Worm (Caenorhabditis elegans) whole organism, L2 larva: ENCODE measurements around the gene F37B12.3.
A peak's percentile ranks its signal among the peaks of the same experiment; 100 is the strongest.

Source experiments
- C34F6.9 ChIP-seq: fragments of 150-350 bp; optimal IDR thresholded peaks from 2 replicates; lab custom pipeline; 2014; ENCODE audit warnings: missing biosample characterization, missing genetic modification characterization
- F13H6.1 ChIP-seq: sonication (generic microtip); optimal IDR thresholded peaks from 2 replicates; lab custom pipeline; 2016; ENCODE audit warnings: missing genetic modification characterization, missing compliant biosample characterization
- R02D3.7 ChIP-seq: fragments of 150-350 bp; optimal IDR thresholded peaks from 2 replicates; lab custom pipeline; 2014; ENCODE audit warnings: missing biosample characterization, missing genetic modification characterization
- ZK546.5 ChIP-seq: sonication (generic microtip); optimal IDR thresholded peaks from 2 replicates; lab custom pipeline; 2017; ENCODE audit warnings: missing biosample characterization, missing genetic modification characterization
- aly-2 ChIP-seq: fragments of 150-350 bp; optimal IDR thresholded peaks from 2 replicates; lab custom pipeline; 2014; ENCODE audit warnings: missing biosample characterization, missing genetic modification characterization
- ama-1 ChIP-seq: fragments of 150-350 bp; optimal IDR thresholded peaks from 2 replicates; lab custom pipeline; 2018; ENCODE audit warnings: inconsistent platforms
- blmp-1 ChIP-seq: sonication (generic microtip); optimal IDR thresholded peaks from 2 replicates; lab custom pipeline; 2017; ENCODE audit warnings: missing genetic modification characterization, mild to moderate bottlenecking, missing compliant biosample characterization, antibody characterized with exemption, moderate library complexity; ENCODE audit not compliant: insufficient read depth
- ceh-16 ChIP-seq: fragments of 150-350 bp; optimal IDR thresholded peaks from 2 replicates; lab custom pipeline; 2014; ENCODE audit warnings: missing biosample characterization, missing genetic modification characterization
- ceh-82 ChIP-seq: fragments of 150-350 bp; optimal IDR thresholded peaks from 2 replicates; lab custom pipeline; 2014; ENCODE audit warnings: missing biosample characterization, missing genetic modification characterization
- crh-2 ChIP-seq: sonication (generic microtip); optimal IDR thresholded peaks from 2 replicates; lab custom pipeline; 2017; ENCODE audit warnings: missing biosample characterization, missing genetic modification characterization
- dmd-4 ChIP-seq: sonication (generic microtip); optimal IDR thresholded peaks from 2 replicates; lab custom pipeline; 2017; ENCODE audit warnings: missing biosample characterization, missing genetic modification characterization
- egl-27 ChIP-seq: sonication (generic microtip); optimal IDR thresholded peaks from 3 replicates; lab custom pipeline; 2017; ENCODE audit warnings: missing biosample characterization, missing genetic modification reagents, missing genetic modification characterization
- elt-1 ChIP-seq: fragments of 150-350 bp; optimal IDR thresholded peaks from 2 replicates; lab custom pipeline; 2014; ENCODE audit warnings: missing biosample characterization, missing genetic modification characterization
- elt-3 ChIP-seq: sonication (generic microtip); optimal IDR thresholded peaks from 2 replicates; lab custom pipeline; 2017; ENCODE audit warnings: missing biosample characterization, missing genetic modification characterization
- fos-1 ChIP-seq: fragments of 150-350 bp; optimal IDR thresholded peaks from 2 replicates; lab custom pipeline; 2014; ENCODE audit warnings: missing biosample characterization, missing genetic modification characterization
- gmeb-1 ChIP-seq: fragments of 150-350 bp; optimal IDR thresholded peaks from 2 replicates; lab custom pipeline; 2014; ENCODE audit warnings: missing biosample characterization, missing genetic modification characterization
- lin-11 ChIP-seq: fragments of 150-350 bp; sonication (generic microtip); optimal IDR thresholded peaks from 2 replicates; lab custom pipeline; 2014; ENCODE audit warnings: missing biosample characterization, missing genetic modification characterization, inconsistent platforms, mixed read lengths
- lin-39 ChIP-seq: fragments of 150-350 bp; optimal IDR thresholded peaks from 2 replicates; lab custom pipeline; 2014; ENCODE audit warnings: missing biosample characterization, missing genetic modification reagents, missing genetic modification characterization
- lsy-2 ChIP-seq, 2 experiments: fragments of 150-350 bp in 1 of 2; sonication (generic microtip) in 1 of 2; optimal IDR thresholded peaks; 2 replicates each; lab custom pipeline; 2014 to 2017; ENCODE audit warnings: missing biosample characterization in 2 of 2, missing genetic modification characterization in 2 of 2
- mdl-1 ChIP-seq, 2 experiments: fragments of 150-350 bp in 1 of 2; sonication (generic microtip) in 1 of 2; optimal IDR thresholded peaks; 2 replicates each; lab custom pipeline; 2017; ENCODE audit warnings: missing biosample characterization in 2 of 2, missing genetic modification characterization in 2 of 2
- nhr-21 ChIP-seq: fragments of 150-350 bp; optimal IDR thresholded peaks from 2 replicates; lab custom pipeline; 2014; ENCODE audit warnings: missing biosample characterization, missing genetic modification characterization
- nhr-23 ChIP-seq: fragments of 150-350 bp; optimal IDR thresholded peaks from 2 replicates; lab custom pipeline; 2014; ENCODE audit warnings: missing biosample characterization, missing genetic modification reagents, missing genetic modification characterization
- nhr-25 ChIP-seq: fragments of 150-350 bp; sonication (generic microtip); optimal IDR thresholded peaks from 3 replicates; lab custom pipeline; 2014; ENCODE audit warnings: missing biosample characterization, missing genetic modification characterization
- nhr-6 ChIP-seq: fragments of 150-350 bp; optimal IDR thresholded peaks from 2 replicates; lab custom pipeline; 2014; ENCODE audit warnings: missing biosample characterization, missing genetic modification characterization
- nhr-77 ChIP-seq: fragments of 150-350 bp; optimal IDR thresholded peaks from 2 replicates; lab custom pipeline; 2014; ENCODE audit warnings: missing biosample characterization, missing genetic modification characterization
- peb-1 ChIP-seq: fragments of 150-350 bp; optimal IDR thresholded peaks from 2 replicates; lab custom pipeline; 2014; ENCODE audit warnings: missing biosample characterization, missing genetic modification characterization
- sem-4 ChIP-seq: fragments of 150-350 bp; optimal IDR thresholded peaks from 2 replicates; lab custom pipeline; 2014; ENCODE audit warnings: missing biosample characterization, missing genetic modification reagents, missing genetic modification characterization
- skn-1 ChIP-seq: sonication (generic microtip); optimal IDR thresholded peaks from 2 replicates; lab custom pipeline; 2017; ENCODE audit warnings: missing biosample characterization, missing genetic modification characterization
- sma-3 ChIP-seq: sonication (generic microtip); optimal IDR thresholded peaks from 2 replicates; lab custom pipeline; 2016; ENCODE audit warnings: missing genetic modification reagents, missing genetic modification characterization, missing compliant biosample characterization
- sma-9 ChIP-seq, 2 experiments: fragments of 150-350 bp in 1 of 2; sonication (generic microtip) in 1 of 2; optimal IDR thresholded peaks; 2 replicates each; lab custom pipeline; 2014 to 2016; ENCODE audit warnings: missing genetic modification characterization in 2 of 2, mild to moderate bottlenecking in 1 of 2, missing biosample characterization in 1 of 2, missing compliant biosample characterization in 1 of 2, missing genetic modification reagents in 1 of 2, moderate library complexity in 1 of 2
- snpc-4 ChIP-seq: fragments of 150-350 bp; optimal IDR thresholded peaks from 2 replicates; lab custom pipeline; 2014; ENCODE audit warnings: missing biosample characterization, missing genetic modification characterization
- unc-39 ChIP-seq: fragments of 150-350 bp; optimal IDR thresholded peaks from 2 replicates; lab custom pipeline; 2014; ENCODE audit warnings: missing biosample characterization, missing genetic modification characterization
- unc-62 ChIP-seq: fragments of 150-350 bp; optimal IDR thresholded peaks from 2 replicates; lab custom pipeline; 2014; ENCODE audit warnings: missing biosample characterization, missing genetic modification reagents, missing genetic modification characterization
- ztf-11 ChIP-seq: sonication (generic microtip); optimal IDR thresholded peaks from 2 replicates; lab custom pipeline; 2017; ENCODE audit warnings: missing biosample characterization, missing genetic modification characterization

F37B12.3 gene

ce11 chrII:9074492-9074891 lies 33.3 kb upstream of the F37B12.3 start:
- TF ChIP-seq lsy-2 (tag; optimal IDR thresholded peaks at IDR 0.05; lab: Kevin White, UChicago) (no peak), aly-2 (tag; lab: Kevin White, UChicago) (no peak), unc-39 (tag; lab: Kevin White, UChicago) (no peak), nhr-21 (tag; lab: Kevin White, UChicago) (no peak), mdl-1 (tag; optimal IDR thresholded peaks at IDR 0.05; lab: Kevin White, UChicago) (no peak)
- TF ChIP-seq, all 48 proteins: peak for 0

- peak; percentile 46 for TF ChIP-seq blmp-1
- no peak for TF ChIP-seq snpc-4 (tag; lab: Kevin White, UChicago)
- TF ChIP-seq egl-27: peak; percentile 7
Measured at ce11 chrII:9072769-9073168, 31.6 kb upstream of the F37B12.3 start.

ce11 chrII:9070740-9071139 lies 29.5 kb upstream of the F37B12.3 start, which contains the start of gene T24B8.4:
TSS of gene T24B8.4 (minus strand) at chrII:9070840.
- TF ChIP-seq nhr-21 (tag; lab: Kevin White, UChicago) (no peak), nhr-77 (tag; lab: Kevin White, UChicago) (no peak), ZK546.5 (tag; lab: Kevin White, UChicago) (no peak), egl-27 (no peak), gmeb-1 (tag; lab: Kevin White, UChicago) (no peak), nhr-25 (no peak), fos-1 (tag; lab: Kevin White, UChicago) (no peak), R02D3.7 (tag; lab: Kevin White, UChicago) (no peak), sem-4 (tag; lab: Kevin White, UChicago) (no peak)
- TF ChIP-seq, all 48 proteins: peak for 0

- TF ChIP-seq aly-2 (tag; lab: Kevin White, UChicago) (no peak), C34F6.9 (tag; lab: Kevin White, UChicago) (no peak), nhr-25 (no peak), crh-2 (tag; lab: Kevin White, UChicago) (no peak), sma-3 (GFP tag; lab: Kevin White, UChicago) (no peak), peb-1 (tag; lab: Kevin White, UChicago) (no peak), ztf-11 (tag; lab: Kevin White, UChicago) (no peak), lin-11 (tag; lab: Kevin White, UChicago) (no peak), nhr-21 (tag; lab: Kevin White, UChicago) (no peak), nhr-77 (tag; lab: Kevin White, UChicago) (no peak), elt-1 (no peak), elt-3 (tag; lab: Kevin White, UChicago) (no peak), nhr-6 (tag; lab: Kevin White, UChicago) (no peak), F13H6.1 (tag; lab: Kevin White, UChicago) (no peak), lsy-2 (tag; optimal IDR thresholded peaks at IDR 0.05; lab: Kevin White, UChicago) (no peak), unc-62 (no peak), ceh-82 (tag; lab: Kevin White, UChicago) (no peak), snpc-4 (tag; lab: Kevin White, UChicago) (no peak), lin-39 (no peak), unc-39 (tag; lab: Kevin White, UChicago) (no peak)
Measured at ce11 chrII:9069836-9070235, 28.6 kb upstream of the F37B12.3 start.

ce11 chrII:9064437-9064836 lies 23.2 kb upstream of the F37B12.3 start:
- TF ChIP-seq fos-1 (tag; lab: Kevin White, UChicago) (no peak), sma-9 (GFP tag; optimal IDR thresholded peaks at IDR 0.05; lab: Kevin White, UChicago) (peak; percentile 6), sma-9 (tag; optimal IDR thresholded peaks at IDR 0.05; lab: Kevin White, UChicago) (no peak), nhr-25 (peak; percentile 21), elt-1 (peak; percentile 82), nhr-23 (tag; lab: Kevin White, UChicago) (peak; percentile 91), mdl-1 (tag; optimal IDR thresholded peaks at IDR 0.05; lab: Kevin White, UChicago) (no peak), nhr-6 (tag; lab: Kevin White, UChicago) (peak; percentile 20), ceh-16 (tag; lab: Kevin White, UChicago) (peak; percentile 73), dmd-4 (tag; lab: Kevin White, UChicago) (no peak)

ce11 chrII:9063350-9063749 lies 22.1 kb upstream of the F37B12.3 start:
- TF ChIP-seq snpc-4 (tag; lab: Kevin White, UChicago): no peak
- no peak for TF ChIP-seq skn-1 (tag; lab: Kevin White, UChicago)
- TF ChIP-seq nhr-77 (tag; lab: Kevin White, UChicago): no peak
- no peak for TF ChIP-seq egl-27
- no peak for TF ChIP-seq ama-1 (lab: Kevin White, UChicago)
- TF ChIP-seq nhr-21 (tag; lab: Kevin White, UChicago): no peak
- no peak for TF ChIP-seq F13H6.1 (tag; lab: Kevin White, UChicago)
- TF ChIP-seq sma-3 (GFP tag; lab: Kevin White, UChicago): no peak
